Worm (Caenorhabditis elegans) whole organism, young adult: ENCODE results near the gene tpan-1.

ENCODE experiments used
- C17E4.6 ChIP-seq: fragments of 200-800 bp; sonication (Bioruptor generic); IDR thresholded peaks from 2 replicates; pipeline ENCODE4 v1.3.6; 2022; ENCODE audit warnings: missing genetic modification reagents, missing genetic modification characterization, missing compliant biosample characterization
- F23B12.7 ChIP-seq: sonication (generic microtip); optimal IDR thresholded peaks from 2 replicates; lab custom pipeline; 2017; ENCODE audit warnings: missing genetic modification characterization, mild to moderate bottlenecking, missing compliant biosample characterization, antibody characterized with exemption, moderate library complexity; ENCODE audit not compliant: insufficient read depth
- F52B5.7 ChIP-seq: sonication (generic microtip); optimal IDR thresholded peaks from 2 replicates; lab custom pipeline; 2016; ENCODE audit warnings: mild to moderate bottlenecking, missing genetic modification characterization, missing compliant biosample characterization
- F55B11.4 ChIP-seq: sonication (generic microtip); optimal IDR thresholded peaks from 2 replicates; lab custom pipeline; 2016; ENCODE audit warnings: missing compliant biosample characterization, missing genetic modification characterization, borderline replicate concordance; ENCODE audit not compliant: insufficient read depth
- ama-1 ChIP-seq, 3 experiments: fragments of 150-350 bp in 1 of 3; sonication (generic microtip) in 2 of 3; optimal IDR thresholded peaks; 2 replicates each; lab custom pipeline; 2014 to 2018; ENCODE audit warnings: missing biosample characterization in 2 of 3, missing genetic modification characterization in 2 of 3, missing genetic modification reagents in 2 of 3
- bed-2 ChIP-seq: fragments of 200-800 bp; sonication (Bioruptor generic); IDR thresholded peaks from 2 replicates; pipeline ENCODE4 v1.3.6; 2022; ENCODE audit warnings: missing genetic modification reagents, missing genetic modification characterization, missing compliant biosample characterization
- ceh-40 ChIP-seq: fragments of 200-800 bp; sonication (Bioruptor generic); IDR thresholded peaks from 2 replicates; pipeline ENCODE4 v1.3.6; 2022; ENCODE audit warnings: missing genetic modification characterization, missing compliant biosample characterization
- fkh-3 ChIP-seq: sonication (generic microtip); optimal IDR thresholded peaks from 2 replicates; lab custom pipeline; 2016; ENCODE audit warnings: mild to moderate bottlenecking, missing genetic modification characterization, missing compliant biosample characterization
- him-1 ChIP-seq: sonication (generic microtip); optimal IDR thresholded peaks from 2 replicates; lab custom pipeline; 2016; ENCODE audit warnings: missing genotype, missing genetic modification reagents, missing genetic modification characterization, missing compliant biosample characterization
- hrde-1 ChIP-seq: sonication (generic microtip); optimal IDR thresholded peaks from 2 replicates; lab custom pipeline; 2016; ENCODE audit warnings: missing genetic modification characterization, mild to moderate bottlenecking, missing compliant biosample characterization, moderate library complexity, missing genotype, missing genetic modification reagents, borderline replicate concordance
- nfya-1 ChIP-seq: sonication (generic microtip); optimal IDR thresholded peaks from 2 replicates; lab custom pipeline; 2017; ENCODE audit warnings: antibody characterized with exemption, missing compliant biosample characterization, missing genetic modification characterization, borderline replicate concordance; ENCODE audit not compliant: insufficient read depth
- pha-4 ChIP-seq: fragments of 150-350 bp; sonication (generic microtip); optimal IDR thresholded peaks from 2 replicates; lab custom pipeline; 2014; ENCODE audit warnings: missing biosample characterization, missing genetic modification reagents, missing genetic modification characterization
- snpc-4 ChIP-seq, 5 experiments: fragments of 150-350 bp in 1 of 5; sonication (generic microtip) in 4 of 5; optimal IDR thresholded peaks; 2 replicates each; lab custom pipeline; 2014 to 2018; ENCODE audit warnings: missing genetic modification characterization in 5 of 5, missing biosample characterization in 3 of 5, antibody characterized with exemption in 2 of 5, mild to moderate bottlenecking in 2 of 5, missing compliant biosample characterization in 2 of 5, missing genotype in 2 of 5, moderate library complexity in 2 of 5, missing genetic modification reagents in 1 of 5
- unc-130 ChIP-seq: sonication (generic microtip); optimal IDR thresholded peaks from 2 replicates; lab custom pipeline; 2016; ENCODE audit warnings: missing genetic modification reagents, missing genetic modification characterization, missing compliant biosample characterization

- TF ChIP-seq ama-1 (optimal IDR thresholded peaks at IDR 0.05; lab: Kevin White, UChicago) (no peak), ama-1 (GFP tag; optimal IDR thresholded peaks at IDR 0.05; lab: Kevin White, UChicago) (no peak), nfya-1 (no peak), him-1 (tag; lab: Kevin White, UChicago) (no peak), F52B5.7 (no peak), F55B11.4 (tag; lab: Kevin White, UChicago) (no peak), hrde-1 (no peak), snpc-4 (GFP tag; optimal IDR thresholded peaks at IDR 0.05; lab: Kevin White, UChicago) (no peak), snpc-4 (tag; optimal IDR thresholded peaks at IDR 0.05; lab: Kevin White, UChicago) (no peak), ceh-40 (GFP tag; lab: Robert Waterston, UW) (no peak), C17E4.6 (no peak), fkh-3 (tag; lab: Kevin White, UChicago) (no peak), bed-2 (no peak), pha-4 (tag; lab: Kevin White, UChicago) (no peak), F23B12.7 (tag; lab: Kevin White, UChicago) (no peak), unc-130 (GFP tag; lab: Kevin White, UChicago) (no peak)
These were observed 15.7 kb upstream of the tpan-1 start, which contains the start of gene F38A6.5 for ce11 chrV:20773647-20774046.
